Worm (Caenorhabditis elegans): Measurements from ENCODE around the gene cutl-1.

DNA sequence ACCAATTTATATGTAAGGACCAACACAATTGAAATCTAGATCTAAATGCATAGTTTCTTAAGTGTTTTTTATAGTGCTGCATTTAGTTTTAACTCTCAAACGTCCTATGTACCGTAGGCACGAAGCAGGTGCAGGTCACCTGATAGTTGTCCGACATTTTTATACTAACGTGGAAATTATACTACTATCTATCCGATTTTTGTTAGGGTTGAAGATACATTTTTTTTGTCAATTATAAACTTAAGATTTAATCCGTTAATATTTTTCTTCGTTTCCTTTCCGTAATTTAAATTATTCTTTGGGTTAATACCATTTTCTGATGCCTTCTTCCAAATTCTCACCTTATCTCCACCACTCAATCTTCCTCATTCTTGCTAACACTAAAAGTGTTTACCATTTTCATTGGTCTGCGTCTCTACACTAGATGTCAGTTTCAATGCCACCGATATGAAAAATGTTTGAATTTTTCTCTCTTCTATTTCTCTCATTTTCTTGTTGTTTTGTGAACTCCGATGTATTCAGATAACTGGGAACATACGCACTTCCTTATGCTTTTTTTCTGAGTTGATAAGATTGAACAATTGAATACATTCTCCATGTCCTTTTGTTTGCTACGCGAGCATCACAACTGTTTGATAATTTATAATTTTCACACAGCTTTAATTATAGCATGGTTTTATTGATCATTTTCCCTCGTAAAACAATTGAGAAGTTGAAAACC lies 39.5 kb upstream of the cutl-1 start, which contains the start of gene Y2H9A.4:
- no peak for TF ChIP-seq nhr-23 (tag; optimal IDR thresholded peaks at IDR 0.05)
- TF ChIP-seq egl-5 (tag; optimal IDR thresholded peaks at IDR 0.05) = no peak
- no peak for TF ChIP-seq fos-1 (tag; optimal IDR thresholded peaks at IDR 0.05)

Measured in whole organism, L3 larva.